Fruit fly (Drosophila melanogaster) whole organism, adult: ENCODE measurements around the gene CG1142.

ENCODE experiments used
- CG1620 ChIP-seq: fragments of 200-800 bp; sonication (Bioruptor generic); optimal IDR thresholded peaks from 2 replicates; lab custom pipeline; 2016; ENCODE audit warnings: missing biosample characterization, missing genetic modification characterization
- CG33017 ChIP-seq: fragments of 200-800 bp; sonication (Bioruptor generic); optimal IDR thresholded peaks from 2 replicates; lab custom pipeline; 2018; ENCODE audit warnings: missing biosample characterization, mild to moderate bottlenecking, missing genetic modification characterization, moderate library complexity
- CG7045 ChIP-seq: fragments of 200-800 bp; sonication (Bioruptor generic); optimal IDR thresholded peaks from 2 replicates; lab custom pipeline; 2017; ENCODE audit warnings: missing biosample characterization, mild to moderate bottlenecking, missing genetic modification characterization
- Hr96 ChIP-seq: fragments of 200-800 bp; sonication (Bioruptor generic); optimal IDR thresholded peaks from 2 replicates; lab custom pipeline; 2016; ENCODE audit warnings: missing biosample characterization, missing genetic modification characterization
- Mnt ChIP-seq: fragments of 200-800 bp; sonication (Bioruptor generic); optimal IDR thresholded peaks from 2 replicates; lab custom pipeline; 2016; ENCODE audit warnings: missing biosample characterization, mild to moderate bottlenecking, missing genetic modification characterization
- kay ChIP-seq: fragments of 200-800 bp; sonication (Bioruptor generic); peaks from one replicate; lab custom pipeline; 2016; ENCODE audit warnings: missing biosample characterization, missing genetic modification characterization, borderline replicate concordance

DNA sequence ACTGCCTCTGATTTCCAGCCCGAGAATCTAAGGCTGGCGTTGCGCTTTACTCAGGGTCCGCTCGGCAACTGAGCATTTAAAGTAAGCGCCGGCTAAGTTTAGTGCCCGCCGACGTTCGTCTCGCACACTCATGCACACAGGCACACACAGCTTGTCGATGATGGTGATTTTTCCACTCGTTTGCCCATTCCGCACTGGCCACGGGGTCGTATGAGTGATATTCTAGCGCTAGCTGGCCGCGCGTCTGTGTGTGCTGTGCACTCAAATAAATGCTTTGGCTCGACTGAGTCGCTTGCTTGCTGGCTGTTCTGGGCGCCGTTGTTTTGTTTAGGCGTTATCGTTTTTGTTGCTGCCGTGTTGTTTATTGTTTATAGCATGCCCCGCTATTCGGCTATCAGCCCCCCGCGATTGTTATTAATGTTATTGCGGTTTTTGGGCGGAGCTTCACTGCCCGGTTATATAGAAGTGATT lies 42.1 kb upstream of the CG1142 start, which contains the start of gene alpha-Est8:
- TF ChIP-seq Mnt (GFP tag; lab: Kevin White, UChicago) (peak; percentile 59), CG33017 (tag; lab: Kevin White, UChicago) (peak; percentile 51), CG7045 (GFP tag; lab: Kevin White, UChicago) (peak; percentile 38), Hr96 (GFP tag; lab: Kevin White, UChicago) (peak; percentile 2), kay (GFP tag; lab: Kevin White, UChicago) (peak; percentile 2), CG1620 (GFP tag; lab: Kevin White, UChicago) (no peak)
